Fruit fly (Drosophila melanogaster) S2 (cell line): ENCODE data around the gene MED10.

Source experiments
- CG8478 ChIP-seq: fragments of >200 bp; optimal IDR thresholded peaks from 2 replicates; lab custom pipeline; 2018
- CTCF ChIP-seq, 2 experiments: fragments of >200 bp; optimal IDR thresholded peaks; 2 replicates each; lab custom pipeline; 2018

- TF ChIP-seq CG8478 (lab: Kevin White, UChicago) (no peak), CTCF (optimal IDR thresholded peaks at IDR 0.05; lab: Kevin White, UChicago) (no peak)
These were observed 31.2 kb downstream of the MED10 start, which contains the start of gene CG13070 for dm6 chr3L:16263043-16263442.
